Worm (Caenorhabditis elegans): ENCODE data around the gene cyn-6.
A peak's percentile ranks its signal among the peaks of the same experiment; 100 is the strongest.

cyn-6 gene

ce11 chrIII:811544-811943, 38.3 kb downstream of the cyn-6 start, which contains the start of gene daf-7:
TSS of gene daf-7 (plus strand) at chrIII:811844.
- TF ChIP-seq C38D4.7 (GFP tag; optimal IDR thresholded peaks at IDR 0.05) (no peak), fax-1 (tag; optimal IDR thresholded peaks at IDR 0.05) (no peak), tbx-7 (tag; optimal IDR thresholded peaks at IDR 0.05) (no peak), F13H6.1 (tag; optimal IDR thresholded peaks at IDR 0.05) (no peak), elt-2 (tag; optimal IDR thresholded peaks at IDR 0.05) (no peak), ceh-34 (tag; optimal IDR thresholded peaks at IDR 0.05) (no peak), rnt-1 (tag; optimal IDR thresholded peaks at IDR 0.05) (no peak)

- TF ChIP-seq ceh-9 (tag; optimal IDR thresholded peaks at IDR 0.05) (no peak), ets-4 (tag; optimal IDR thresholded peaks at IDR 0.05) (no peak), hlh-6 (tag; optimal IDR thresholded peaks at IDR 0.05) (no peak), ceh-18 (tag; optimal IDR thresholded peaks at IDR 0.05) (no peak), pax-1 (tag; optimal IDR thresholded peaks at IDR 0.05) (no peak), unc-86 (tag; optimal IDR thresholded peaks at IDR 0.05) (no peak), madf-2 (tag; optimal IDR thresholded peaks at IDR 0.05) (no peak), mec-3 (tag; optimal IDR thresholded peaks at IDR 0.05; ENCODE audit: borderline replicate concordance) (no peak), T23F11.4 (GFP tag; optimal IDR thresholded peaks at IDR 0.05) (no peak), hlh-15 (tag; optimal IDR thresholded peaks at IDR 0.05) (no peak), dmd-4 (tag; optimal IDR thresholded peaks at IDR 0.05; ENCODE audit: borderline replicate concordance) (no peak), Y22D7AL.16 (tag; optimal IDR thresholded peaks at IDR 0.05) (no peak), ceh-19 (GFP tag; optimal IDR thresholded peaks at IDR 0.05) (no peak)
Observed at ce11 chrIII:815845-816244, 42.6 kb downstream of the cyn-6 start, which contains the start of gene dac-1. TSS of gene dac-1 (plus strand) at chrIII:816145.

- TF ChIP-seq ztf-16 (tag; optimal IDR thresholded peaks at IDR 0.05) (no peak), unc-3 (GFP tag; conservative IDR thresholded peaks at IDR 0.05) (no peak), unc-3 (tag; optimal IDR thresholded peaks at IDR 0.05) (no peak), odd-2 (tag; optimal IDR thresholded peaks at IDR 0.05) (no peak), Y22D7AL.16 (tag; optimal IDR thresholded peaks at IDR 0.05) (no peak), tbx-7 (tag; optimal IDR thresholded peaks at IDR 0.05) (no peak), zip-5 (tag; optimal IDR thresholded peaks at IDR 0.05) (no peak), C08G9.2 (tag; optimal IDR thresholded peaks at IDR 0.05) (no peak), ceh-31 (tag; optimal IDR thresholded peaks at IDR 0.05) (no peak), fax-1 (tag; optimal IDR thresholded peaks at IDR 0.05) (no peak), K09A11.1 (tag; optimal IDR thresholded peaks at IDR 0.05; ENCODE audit: insufficient read depth) (no peak), sox-4 (tag; optimal IDR thresholded peaks at IDR 0.05) (no peak), syd-9 (tag; optimal IDR thresholded peaks at IDR 0.05) (no peak), C38D4.7 (GFP tag; optimal IDR thresholded peaks at IDR 0.05) (no peak), pqm-1 (tag; optimal IDR thresholded peaks at IDR 0.05) (no peak), nhr-11 (tag; optimal IDR thresholded peaks at IDR 0.05) (no peak), ceh-34 (tag; optimal IDR thresholded peaks at IDR 0.05) (no peak), nhr-232 (tag; optimal IDR thresholded peaks at IDR 0.05) (no peak), ceh-19 (GFP tag; optimal IDR thresholded peaks at IDR 0.05) (no peak), ceh-30 (tag; optimal IDR thresholded peaks at IDR 0.05) (no peak)
Observed at ce11 chrIII:819313-819712, 46.1 kb downstream of the cyn-6 start.

- TF ChIP-seq eyg-1 (tag; optimal IDR thresholded peaks at IDR 0.05) (no peak), sox-4 (tag; optimal IDR thresholded peaks at IDR 0.05) (no peak), sox-2 (GFP tag; IDR thresholded peaks at IDR 0.05) (no peak), ceh-18 (tag; optimal IDR thresholded peaks at IDR 0.05) (peak; percentile 28)
Observed at ce11 chrIII:822546-823272, 49.5 kb downstream of the cyn-6 start, which contains the start of gene clec-149. TSS of gene clec-149 (plus strand) at chrIII:823222.

Data from whole organism, late embryonic.